Worm (Caenorhabditis elegans): ENCODE data around the gene cyn-10.

DNA sequence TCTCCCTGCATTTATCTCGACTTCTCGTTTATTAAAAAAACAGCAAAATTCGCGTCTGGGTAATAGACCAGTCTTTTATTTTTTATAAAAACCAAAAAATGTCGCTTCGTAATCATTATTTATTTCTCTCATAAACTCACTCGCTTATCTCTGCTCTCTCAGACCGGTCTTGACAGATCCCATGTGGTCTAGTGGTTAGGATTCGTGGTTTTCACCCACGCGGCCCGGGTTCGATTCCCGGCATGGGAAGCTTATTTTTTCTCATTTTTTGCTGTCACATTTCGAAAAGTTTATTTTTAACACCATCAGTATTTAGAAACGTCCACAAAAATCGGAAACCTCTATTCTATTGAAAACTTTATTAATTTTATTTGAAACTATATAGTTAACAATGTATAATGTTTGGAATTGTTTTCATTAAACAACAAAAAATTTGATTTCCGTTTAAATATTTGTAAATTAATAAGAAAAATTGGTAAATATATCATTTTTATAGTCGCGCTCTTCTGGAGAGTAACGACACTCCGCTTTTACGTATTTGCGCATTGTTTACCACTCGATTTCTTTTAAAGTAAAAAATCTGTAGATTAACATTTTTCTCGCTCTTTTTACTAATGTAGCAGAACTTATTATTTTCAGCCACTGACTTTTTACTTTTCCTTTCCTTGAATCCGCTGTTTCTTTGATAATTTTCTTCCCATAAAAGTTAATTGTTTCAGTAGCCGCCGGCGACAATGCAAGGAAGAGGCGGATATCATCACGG, 15.0 kb downstream of the cyn-10 start, which contains the start of gene hrpl-1:
- TF ChIP-seq ceh-28 (tag; optimal IDR thresholded peaks at IDR 0.05) (no peak), unc-62 (GFP tag; optimal IDR thresholded peaks at IDR 0.05 in 1 of 2) (peak in 1 of 2 experiments; percentile 28), unc-62 (tag; optimal IDR thresholded peaks at IDR 0.05) (no peak), jun-1 (tag; optimal IDR thresholded peaks at IDR 0.05) (no peak), php-3 (GFP tag; IDR thresholded peaks at IDR 0.05) (0 out of 2 replicates have a peak, but pooled peaks have one; percentile 10), aly-2 (tag; optimal IDR thresholded peaks at IDR 0.05) (no peak), mxl-3 (GFP tag; optimal IDR thresholded peaks at IDR 0.05) (no peak), Y105C5A.15 (GFP tag; IDR thresholded peaks at IDR 0.05) (no peak)
